Worm (Caenorhabditis elegans) whole organism, L4/young adult: ENCODE results near the gene akap-1.

ENCODE experiments used
- W03F9.2 ChIP-seq: fragments of 150-350 bp; optimal IDR thresholded peaks from 2 replicates; lab custom pipeline; 2014; ENCODE audit warnings: missing biosample characterization, missing genetic modification characterization
- him-1 ChIP-seq: sonication (generic microtip); optimal IDR thresholded peaks from 2 replicates; lab custom pipeline; 2016; ENCODE audit warnings: missing genotype, missing genetic modification reagents, missing genetic modification characterization, missing compliant biosample characterization

ce11 chrIII:6368524-6368923 is 15.3 kb downstream of the akap-1 start:
- TF ChIP-seq him-1 (tag; lab: Kevin White, UChicago), result no peak
- TF ChIP-seq W03F9.2 (tag; lab: Kevin White, UChicago), result no peak
